Fruit fly (Drosophila melanogaster) whole organism, prepupa: ENCODE results near the gene PGAP2.

Source experiments
- CG31627 ChIP-seq: fragments of 200-800 bp; sonication (Bioruptor generic); optimal IDR thresholded peaks from 3 replicates; lab custom pipeline; 2016; ENCODE audit warnings: missing biosample characterization, missing genetic modification characterization
- Hr4 ChIP-seq: fragments of 200-800 bp; sonication (Bioruptor generic); optimal IDR thresholded peaks from 3 replicates; lab custom pipeline; 2016; ENCODE audit warnings: missing biosample characterization, missing genetic modification characterization
- dsx ChIP-seq: fragments of 200-800 bp; optimal IDR thresholded peaks from 3 replicates; lab custom pipeline; 2019; ENCODE audit warnings: missing biosample characterization, mild to moderate bottlenecking, missing genetic modification characterization, moderate library complexity; ENCODE audit not compliant: poor library complexity, severe bottlenecking
- fkh ChIP-seq: fragments of 200-800 bp; sonication (Bioruptor generic); optimal IDR thresholded peaks from 3 replicates; lab custom pipeline; 2017; ENCODE audit warnings: missing biosample characterization, mild to moderate bottlenecking, missing genetic modification characterization, moderate library complexity

dm6 chr2L:849787-850512 lies 30.6 kb upstream of the PGAP2 start:
- TF ChIP-seq Hr4 (no peak), CG31627 (GFP tag; lab: Kevin White, UChicago) (no peak), dsx (GFP tag; lab: Kevin White, UChicago) (no peak), fkh (no peak)
